Fruit fly (Drosophila melanogaster) whole organism, larva: Measurements from ENCODE around the gene Send2.
A peak's percentile ranks its signal among the peaks of the same experiment; 100 is the strongest.

ENCODE experiments used
- noc ChIP-seq: fragments of 200-800 bp; sonication (Bioruptor generic); optimal IDR thresholded peaks from 3 replicates; lab custom pipeline; 2019; ENCODE audit warnings: missing biosample characterization, mild to moderate bottlenecking, missing genetic modification characterization, moderate library complexity

Gene Send2

DNA sequence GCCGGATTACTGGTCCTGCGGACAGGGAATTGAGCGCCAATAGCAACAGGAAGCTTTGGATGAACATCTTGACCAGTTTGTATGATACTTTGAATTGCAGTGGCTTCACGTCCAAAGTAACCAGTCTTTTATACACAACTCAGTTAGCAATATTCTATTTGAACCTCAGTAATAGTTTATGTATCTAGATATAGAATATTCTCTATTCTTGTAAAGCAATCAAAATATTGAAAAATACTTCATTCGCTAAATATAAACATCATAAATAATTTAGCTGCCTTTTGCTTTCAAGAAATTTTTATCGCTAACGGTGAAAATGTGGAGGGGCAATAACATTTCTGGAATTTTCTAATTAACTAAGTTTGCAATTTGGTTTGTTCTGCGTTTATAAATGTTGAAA is at the start of gene Send2:
TSS of gene Send2 (minus strand) at position 101 of the 400 bp plus-strand sequence.
- TF ChIP-seq noc (tag; lab: Kevin White, UChicago) = no peak

- no peak for TF ChIP-seq noc (tag; lab: Kevin White, UChicago)
Measured at dm6 chr2L:14396263-14396662, 49.8 kb upstream of the Send2 start.

dm6 chr2L:14395065-14395439 is 48.6 kb upstream of the Send2 start:
- TF ChIP-seq noc (tag; lab: Kevin White, UChicago) = no peak

dm6 chr2L:14394298-14395064 is 48.0 kb upstream of the Send2 start:
- peak; percentile 77 for TF ChIP-seq noc (tag; lab: Kevin White, UChicago)

DNA sequence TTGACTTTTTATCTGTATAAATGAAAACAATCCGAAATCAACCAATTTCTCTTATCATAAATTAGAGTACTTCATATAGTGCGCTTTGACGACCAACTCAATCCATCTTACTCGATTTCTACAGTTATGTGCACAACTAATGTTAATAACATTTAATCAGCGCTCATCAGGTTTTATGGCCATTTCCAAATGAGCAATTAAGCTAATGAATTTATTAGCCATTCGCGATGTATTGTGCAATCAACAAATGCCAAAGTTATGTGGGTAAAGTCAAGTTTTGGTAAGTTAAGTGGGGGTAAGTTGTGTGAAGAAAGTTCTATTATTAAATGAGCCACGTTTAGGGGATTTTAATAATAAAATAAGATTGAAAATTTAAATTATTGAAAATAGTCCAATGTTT is 47.0 kb upstream of the Send2 start:
- TF ChIP-seq noc (tag; lab: Kevin White, UChicago) = no peak

DNA sequence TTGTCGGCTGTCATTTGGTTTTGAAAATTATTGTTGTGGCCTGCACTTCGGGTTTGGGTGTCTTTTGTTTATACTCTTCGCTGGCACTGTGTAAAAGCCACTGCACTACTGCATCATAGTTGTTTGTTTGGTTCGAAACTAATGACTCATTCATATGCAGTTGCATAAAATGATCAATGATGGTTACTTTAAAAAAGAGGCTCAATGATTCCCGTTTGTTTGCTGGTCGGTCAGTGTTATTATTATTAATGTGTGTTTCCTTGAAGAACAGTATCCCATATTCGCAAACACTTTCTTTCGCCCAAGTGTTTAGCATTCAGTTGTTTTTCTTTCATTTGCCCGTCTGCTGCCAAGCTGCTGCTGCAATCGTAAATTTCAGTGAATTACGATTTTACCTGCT is 42.0 kb upstream of the Send2 start:
- TF ChIP-seq noc (tag; lab: Kevin White, UChicago) = no peak

DNA sequence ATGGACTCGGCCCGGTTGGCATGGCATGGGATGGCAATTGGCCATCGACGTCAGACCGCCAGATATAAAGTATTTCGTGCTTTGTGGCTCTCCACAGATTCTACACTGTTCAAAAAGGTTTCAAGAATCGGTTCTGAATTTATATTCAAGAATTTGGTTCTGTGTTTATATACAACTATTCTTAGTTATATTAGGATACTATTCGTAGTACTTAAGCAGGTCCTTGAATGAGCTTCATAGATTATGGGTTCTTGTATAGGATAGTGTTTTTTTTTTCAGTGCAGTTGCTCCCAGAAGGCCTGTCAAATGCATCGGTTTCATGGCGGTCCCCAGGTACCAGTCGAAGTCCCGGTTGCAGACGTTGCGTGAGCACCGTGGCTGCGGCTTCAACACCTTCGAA is 40.0 kb upstream of the Send2 start:
- TF ChIP-seq noc (tag; lab: Kevin White, UChicago) = no peak

DNA sequence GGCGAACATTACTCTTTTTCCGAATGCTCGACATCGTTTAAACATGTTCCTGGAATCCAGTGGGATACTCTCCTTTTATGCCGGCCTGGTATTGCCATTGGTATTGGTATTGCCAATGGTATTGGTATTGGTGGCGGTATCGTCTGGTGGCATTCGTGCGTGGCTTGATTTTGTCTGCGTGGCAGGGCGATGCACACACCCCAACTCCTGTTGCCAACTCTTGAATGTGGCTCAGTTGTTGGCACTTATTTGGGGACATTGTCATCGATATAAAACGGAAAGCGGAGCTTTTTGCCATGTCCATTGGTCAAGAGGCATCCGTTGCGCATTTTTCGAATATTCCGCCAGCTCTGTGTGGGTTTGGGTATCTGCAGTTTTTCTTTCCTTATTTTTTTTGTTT is 35.4 kb upstream of the Send2 start:
- TF ChIP-seq noc (tag; lab: Kevin White, UChicago) = no peak

- no peak for TF ChIP-seq noc (tag; lab: Kevin White, UChicago)
Measured at dm6 chr2L:14381072-14381471, 34.6 kb upstream of the Send2 start, which contains the start of gene ppk. Gene ppk, minus strand, starts transcription at chr2L:14381172.

dm6 chr2L:14376484-14377254 is 30.2 kb upstream of the Send2 start:
- TF ChIP-seq noc (tag; lab: Kevin White, UChicago) = peak; percentile 62

dm6 chr2L:14374024-14374423 is 27.5 kb upstream of the Send2 start:
- TF ChIP-seq noc (tag; lab: Kevin White, UChicago) = no peak

- peak; percentile 1 for TF ChIP-seq noc (tag; lab: Kevin White, UChicago)
Measured at dm6 chr2L:14373250-14373649, 26.8 kb upstream of the Send2 start.

DNA sequence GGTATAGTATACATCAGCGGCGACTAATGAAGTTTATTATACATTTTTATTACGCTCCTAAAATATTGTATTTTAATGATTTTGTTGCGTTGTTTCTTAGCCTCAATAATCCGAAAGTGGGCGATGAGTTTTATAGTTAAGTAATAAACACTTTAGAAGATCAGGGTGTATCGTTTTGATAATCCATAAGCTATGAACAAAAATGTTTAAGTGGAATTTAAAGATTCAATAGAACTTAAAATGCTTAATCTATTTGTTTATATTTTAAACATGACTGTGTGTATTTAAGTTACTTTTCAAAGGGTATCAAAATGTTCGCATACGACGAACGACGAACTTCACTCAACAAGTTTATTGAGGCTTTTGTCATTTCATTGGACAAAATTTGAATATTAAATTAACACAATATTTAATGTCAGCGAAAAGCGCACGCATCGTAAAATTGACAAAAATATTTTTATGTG is 25.8 kb upstream of the Send2 start:
- peak; percentile 91 for TF ChIP-seq noc (tag; lab: Kevin White, UChicago)

dm6 chr2L:14370777-14371096 is 24.2 kb upstream of the Send2 start:
- no peak for TF ChIP-seq noc (tag; lab: Kevin White, UChicago)

DNA sequence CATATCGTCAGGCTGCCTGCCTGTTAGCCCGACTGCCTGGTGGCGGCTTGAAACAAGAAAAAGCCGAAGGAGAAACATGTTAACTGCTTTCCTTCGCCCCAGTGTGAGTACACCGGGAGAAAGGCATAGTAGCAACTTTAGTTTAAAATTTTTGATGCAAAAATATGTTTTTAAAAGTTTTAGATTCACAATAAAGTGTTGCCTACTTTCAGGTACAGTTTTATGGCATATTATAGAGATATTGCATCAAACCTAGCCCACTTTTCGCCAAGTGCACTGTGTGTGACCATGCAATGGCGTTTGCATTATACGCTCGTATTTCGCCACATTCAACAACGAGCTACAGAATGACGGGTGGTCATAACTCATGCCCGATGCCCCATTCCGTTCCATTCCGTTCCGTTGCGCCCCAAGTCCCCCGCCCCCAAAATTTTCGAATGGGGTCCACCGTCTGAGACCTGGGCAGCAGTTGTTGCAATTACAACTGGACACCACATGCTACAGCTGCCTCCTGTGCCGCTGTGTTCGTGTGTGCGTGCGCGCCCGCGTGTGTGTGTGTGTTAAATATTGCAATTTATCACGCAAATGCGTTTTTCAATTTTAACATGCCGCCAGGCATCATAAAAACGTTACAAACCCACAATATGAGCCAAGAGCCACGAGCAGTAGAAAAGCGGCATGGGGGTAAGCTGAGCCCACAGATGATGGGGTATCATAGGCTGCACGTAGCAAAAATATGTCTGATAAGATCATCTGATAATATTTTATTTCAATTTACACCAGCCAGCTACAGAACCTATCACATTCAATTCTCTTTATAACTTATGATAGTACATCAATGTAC is 23.7 kb upstream of the Send2 start:
- no peak for TF ChIP-seq noc (tag; lab: Kevin White, UChicago)

DNA sequence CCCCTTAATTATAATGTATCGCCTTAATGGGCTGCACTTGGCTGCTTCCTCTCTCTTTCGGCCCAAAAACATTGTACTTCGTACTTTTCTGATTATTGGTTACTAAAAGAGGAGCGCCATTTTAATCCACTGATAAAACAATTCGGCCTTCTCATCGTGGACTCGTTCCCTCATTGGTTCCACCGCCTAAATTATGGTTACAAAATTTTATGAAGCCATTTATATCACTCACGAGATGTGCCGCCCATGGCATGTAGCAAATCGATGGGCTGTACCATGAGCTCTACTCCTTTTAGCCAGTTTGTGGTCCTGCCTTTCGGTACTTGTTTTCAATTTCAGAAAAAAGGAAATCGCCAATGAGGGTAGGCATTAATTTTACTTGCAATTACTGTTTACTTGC is 22.3 kb upstream of the Send2 start:
- no peak for TF ChIP-seq noc (tag; lab: Kevin White, UChicago)
